Worm (Caenorhabditis elegans) whole organism, young adult: Measurements from ENCODE around the gene jtr-1.

Source experiments
- B0261.1 ChIP-seq: sonication (generic microtip); optimal IDR thresholded peaks from 2 replicates; lab custom pipeline; 2016; ENCODE audit warnings: mild to moderate bottlenecking, missing genetic modification characterization, moderate library complexity, missing compliant biosample characterization
- F33H1.4 ChIP-seq: fragments of 200-800 bp; sonication (Bioruptor generic); IDR thresholded peaks from 2 replicates; pipeline ENCODE4 v1.3.6; 2022; ENCODE audit warnings: missing genetic modification reagents, missing genetic modification characterization, missing compliant biosample characterization
- F49E8.2 ChIP-seq: sonication (generic microtip); optimal IDR thresholded peaks from 3 replicates; lab custom pipeline; 2017; ENCODE audit warnings: missing genetic modification characterization, mild to moderate bottlenecking, missing compliant biosample characterization, antibody characterized with exemption, moderate library complexity; ENCODE audit not compliant: insufficient read depth
- lin-26 ChIP-seq: fragments of 200-800 bp; sonication (Bioruptor generic); IDR thresholded peaks from 2 replicates; pipeline ENCODE4 v1.3.6; 2022; ENCODE audit warnings: missing genetic modification reagents, missing genetic modification characterization, missing compliant biosample characterization
- rpc-1 ChIP-seq, 2 experiments: fragments of 150-350 bp in 1 of 2; sonication (generic microtip) in 1 of 2; optimal IDR thresholded peaks; 2 replicates each; lab custom pipeline; 2014 to 2018; ENCODE audit warnings: missing biosample characterization in 1 of 2, missing genetic modification characterization in 1 of 2, missing genetic modification reagents in 1 of 2, missing genotype in 1 of 2
- tbp1 ChIP-seq: fragments of 200-800 bp; sonication (Bioruptor generic); optimal IDR thresholded peaks from 2 replicates; lab custom pipeline; 2018; ENCODE audit warnings: mild to moderate bottlenecking, missing genetic modification characterization, missing compliant biosample characterization
- ztf-6 ChIP-seq: fragments of 200-800 bp; sonication (Bioruptor generic); IDR thresholded peaks from 2 replicates; pipeline ENCODE4 v1.3.6; 2022; ENCODE audit warnings: missing genetic modification reagents, missing genetic modification characterization, missing compliant biosample characterization

The jtr-1 gene

ce11 chrIV:1470364-1470763 is 49.6 kb downstream of the jtr-1 start:
- peak; percentile 82 for TF ChIP-seq tbp1 (GFP tag; lab: Kevin White, UChicago)
- TF ChIP-seq rpc-1 (optimal IDR thresholded peaks at IDR 0.05; lab: Kevin White, UChicago) = peak; percentile 39
- peak; percentile 68 for TF ChIP-seq rpc-1 (tag; optimal IDR thresholded peaks at IDR 0.05; lab: Kevin White, UChicago)
- TF ChIP-seq F49E8.2 (tag; lab: Kevin White, UChicago) = no peak
- no peak for TF ChIP-seq ztf-6 (GFP tag; lab: Robert Waterston, UW)
- peak; percentile 58 for TF ChIP-seq B0261.1 (tag; lab: Kevin White, UChicago)
- TF ChIP-seq F33H1.4 (GFP tag; lab: Robert Waterston, UW) = 0 out of 2 replicates have a peak, but pooled peaks have one; percentile 11
- 0 out of 2 replicates have a peak, but pooled peaks have one; percentile 45 for TF ChIP-seq lin-26 (GFP tag; lab: Robert Waterston, UW)
